Worm (Caenorhabditis elegans) whole organism, late embryonic: ENCODE measurements around the gene C09G12.5.
A peak's percentile ranks its signal among the peaks of the same experiment; 100 is the strongest.

Experiments used
- C08G9.2 ChIP-seq: sonication (generic microtip); optimal IDR thresholded peaks from 2 replicates; lab custom pipeline; 2016; ENCODE audit warnings: mild to moderate bottlenecking, missing genetic modification characterization, moderate library complexity, missing compliant biosample characterization
- C38D4.7 ChIP-seq: fragments of 200-800 bp; sonication (Bioruptor generic); optimal IDR thresholded peaks from 2 replicates; lab custom pipeline; 2018; ENCODE audit warnings: mild to moderate bottlenecking, missing genetic modification characterization, moderate library complexity, missing compliant biosample characterization
- K02D7.2 ChIP-seq: sonication (generic microtip); optimal IDR thresholded peaks from 2 replicates; lab custom pipeline; 2017; ENCODE audit warnings: mild to moderate bottlenecking, missing genetic modification characterization, missing compliant biosample characterization
- Y22D7AL.16 ChIP-seq: sonication (generic microtip); optimal IDR thresholded peaks from 2 replicates; lab custom pipeline; 2016; ENCODE audit warnings: missing genetic modification characterization, missing compliant biosample characterization
- ahr-1 ChIP-seq: sonication (generic microtip); optimal IDR thresholded peaks from 2 replicates; lab custom pipeline; 2016; ENCODE audit warnings: missing genetic modification characterization, missing compliant biosample characterization
- ceh-14 ChIP-seq: sonication (generic microtip); optimal IDR thresholded peaks from 2 replicates; lab custom pipeline; 2016; ENCODE audit warnings: missing genotype, missing genetic modification characterization, missing compliant biosample characterization
- ceh-19 ChIP-seq: fragments of 200-800 bp; sonication (Bioruptor generic); optimal IDR thresholded peaks from 2 replicates; lab custom pipeline; 2018; ENCODE audit warnings: mild to moderate bottlenecking, missing genetic modification characterization, missing compliant biosample characterization
- ceh-2 ChIP-seq: sonication (generic microtip); optimal IDR thresholded peaks from 2 replicates; lab custom pipeline; 2016; ENCODE audit warnings: missing genotype, missing genetic modification characterization, missing compliant biosample characterization
- ceh-30 ChIP-seq: fragments of 150-350 bp; optimal IDR thresholded peaks from 2 replicates; lab custom pipeline; 2014; ENCODE audit warnings: missing biosample characterization, missing genetic modification characterization
- ceh-31 ChIP-seq: sonication (generic microtip); optimal IDR thresholded peaks from 2 replicates; lab custom pipeline; 2016; ENCODE audit warnings: missing genetic modification characterization, missing compliant biosample characterization
- ceh-34 ChIP-seq: sonication (generic microtip); optimal IDR thresholded peaks from 2 replicates; lab custom pipeline; 2016; ENCODE audit warnings: mild to moderate bottlenecking, missing genetic modification characterization, missing compliant biosample characterization
- ceh-48 ChIP-seq: sonication (generic microtip); optimal IDR thresholded peaks from 2 replicates; lab custom pipeline; 2016; ENCODE audit warnings: missing genetic modification characterization, inconsistent platforms, missing compliant biosample characterization
- ceh-6 ChIP-seq: fragments of 200-800 bp; sonication (Bioruptor generic); optimal IDR thresholded peaks from 2 replicates; lab custom pipeline; 2018; ENCODE audit warnings: mild to moderate bottlenecking, missing genetic modification characterization, missing compliant biosample characterization
- ceh-9 ChIP-seq: sonication (generic microtip); optimal IDR thresholded peaks from 2 replicates; lab custom pipeline; 2016; ENCODE audit warnings: mild to moderate bottlenecking, missing genetic modification characterization, inconsistent platforms, missing compliant biosample characterization
- che-1 ChIP-seq: sonication (generic microtip); optimal IDR thresholded peaks from 2 replicates; lab custom pipeline; 2016; ENCODE audit warnings: mild to moderate bottlenecking, missing genetic modification characterization, missing compliant biosample characterization
- dmd-4 ChIP-seq: sonication (generic microtip); optimal IDR thresholded peaks from 2 replicates; lab custom pipeline; 2016; ENCODE audit warnings: borderline replicate concordance, missing genetic modification characterization, missing compliant biosample characterization
- dve-1 ChIP-seq: sonication (generic microtip); optimal IDR thresholded peaks from 2 replicates; lab custom pipeline; 2017; ENCODE audit warnings: antibody characterized with exemption, mild to moderate bottlenecking, missing genetic modification characterization, missing compliant biosample characterization
- elt-2 ChIP-seq: sonication (generic microtip); optimal IDR thresholded peaks from 2 replicates; lab custom pipeline; 2016; ENCODE audit warnings: missing genetic modification reagents, missing genetic modification characterization, missing compliant biosample characterization
- ets-4 ChIP-seq: sonication (generic microtip); optimal IDR thresholded peaks from 2 replicates; lab custom pipeline; 2016; ENCODE audit warnings: missing genetic modification characterization, missing compliant biosample characterization
- fax-1 ChIP-seq: sonication (generic microtip); optimal IDR thresholded peaks from 2 replicates; lab custom pipeline; 2016; ENCODE audit warnings: missing genotype, missing genetic modification characterization, missing compliant biosample characterization
- fkh-10 ChIP-seq: fragments of 150-350 bp; optimal IDR thresholded peaks from 2 replicates; lab custom pipeline; 2014; ENCODE audit warnings: missing biosample characterization, missing genetic modification reagents, missing genetic modification characterization
- fkh-6 ChIP-seq: sonication (generic microtip); optimal IDR thresholded peaks from 2 replicates; lab custom pipeline; 2016; ENCODE audit warnings: missing genetic modification characterization, missing compliant biosample characterization
- hlh-13 ChIP-seq: fragments of 200-800 bp; sonication (Bioruptor generic); optimal IDR thresholded peaks from 2 replicates; lab custom pipeline; 2018; ENCODE audit warnings: mild to moderate bottlenecking, missing genetic modification characterization, missing compliant biosample characterization
- hlh-6 ChIP-seq: sonication (generic microtip); optimal IDR thresholded peaks from 2 replicates; lab custom pipeline; 2016; ENCODE audit warnings: missing genotype, missing genetic modification characterization, missing compliant biosample characterization
- lim-6 ChIP-seq: sonication (generic microtip); optimal IDR thresholded peaks from 2 replicates; lab custom pipeline; 2016; ENCODE audit warnings: missing genetic modification characterization, missing compliant biosample characterization
- nhr-11 ChIP-seq: fragments of 150-350 bp; optimal IDR thresholded peaks from 2 replicates; lab custom pipeline; 2014; ENCODE audit warnings: missing biosample characterization, missing genetic modification characterization
- npax-4 ChIP-seq: sonication (generic microtip); optimal IDR thresholded peaks from 2 replicates; lab custom pipeline; 2016; ENCODE audit warnings: missing genetic modification characterization, missing compliant biosample characterization
- odd-2 ChIP-seq: sonication (generic microtip); optimal IDR thresholded peaks from 2 replicates; lab custom pipeline; 2017; ENCODE audit warnings: antibody characterized with exemption, mild to moderate bottlenecking, missing genetic modification characterization, missing compliant biosample characterization
- pat-9 ChIP-seq: fragments of 200-800 bp; sonication (Bioruptor generic); optimal IDR thresholded peaks from 2 replicates; lab custom pipeline; 2018; ENCODE audit warnings: mild to moderate bottlenecking, missing genetic modification characterization, moderate library complexity, missing compliant biosample characterization
- pax-1 ChIP-seq: fragments of 150-350 bp; optimal IDR thresholded peaks from 2 replicates; lab custom pipeline; 2014; ENCODE audit warnings: missing biosample characterization, missing genetic modification characterization
- pha-4 ChIP-seq: fragments of 150-350 bp; optimal IDR thresholded peaks from 2 replicates; lab custom pipeline; 2018; ENCODE audit warnings: missing biosample characterization, missing genetic modification reagents, missing genetic modification characterization
- sdc-2 ChIP-seq: sonication (generic microtip); optimal IDR thresholded peaks from 2 replicates; lab custom pipeline; 2016; ENCODE audit warnings: missing genotype, missing genetic modification characterization, missing compliant biosample characterization
- sox-4 ChIP-seq: sonication (generic microtip); optimal IDR thresholded peaks from 2 replicates; lab custom pipeline; 2017; ENCODE audit warnings: mild to moderate bottlenecking, missing genetic modification characterization, inconsistent platforms, missing compliant biosample characterization
- syd-9 ChIP-seq: sonication (generic microtip); optimal IDR thresholded peaks from 2 replicates; lab custom pipeline; 2016; ENCODE audit warnings: mild to moderate bottlenecking, missing genetic modification characterization, moderate library complexity, missing compliant biosample characterization
- tbx-7 ChIP-seq: sonication (generic microtip); optimal IDR thresholded peaks from 2 replicates; lab custom pipeline; 2016; ENCODE audit warnings: missing genotype, missing genetic modification characterization, missing compliant biosample characterization
- ttx-3 ChIP-seq: sonication (generic microtip); optimal IDR thresholded peaks from 2 replicates; lab custom pipeline; 2016; ENCODE audit warnings: missing genetic modification reagents, missing genetic modification characterization, missing compliant biosample characterization
- unc-55 ChIP-seq: sonication (generic microtip); optimal IDR thresholded peaks from 2 replicates; lab custom pipeline; 2017; ENCODE audit warnings: missing biosample characterization, missing genetic modification reagents, missing genetic modification characterization
- unc-86 ChIP-seq: sonication (generic microtip); optimal IDR thresholded peaks from 2 replicates; lab custom pipeline; 2016; ENCODE audit warnings: missing genetic modification characterization, missing compliant biosample characterization

C09G12.5 gene

ce11 chrIV:3452516-3452915 is 26.6 kb upstream of the C09G12.5 start:
- TF ChIP-seq che-1 (no peak), fax-1 (tag; lab: Kevin White, UChicago) (no peak), dmd-4 (tag; lab: Kevin White, UChicago) (no peak), ets-4 (no peak), sox-4 (tag; lab: Kevin White, UChicago) (no peak), ahr-1 (no peak), ceh-19 (GFP tag; lab: Kevin White, UChicago) (no peak)

ce11 chrIV:3453346-3453745 is 25.8 kb upstream of the C09G12.5 start, which contains the start of gene srz-23:
TSS of gene srz-23 (plus strand) at chrIV:3453608.
- TF ChIP-seq ceh-34 (no peak), unc-55 (no peak), Y22D7AL.16 (tag; lab: Kevin White, UChicago) (no peak), dve-1 (tag; lab: Kevin White, UChicago) (no peak), ets-4 (no peak), hlh-13 (no peak), hlh-6 (no peak), ceh-31 (tag; lab: Kevin White, UChicago) (no peak), ceh-14 (no peak), ceh-6 (no peak), pat-9 (tag; lab: Kevin White, UChicago) (no peak), fkh-10 (GFP tag; lab: Kevin White, UChicago) (no peak), npax-4 (tag; lab: Kevin White, UChicago) (no peak), ceh-2 (tag; lab: Kevin White, UChicago) (no peak), C08G9.2 (tag; lab: Kevin White, UChicago) (no peak), K02D7.2 (tag; lab: Kevin White, UChicago) (no peak)
- TF ChIP-seq, all 69 proteins: peak for 0

ce11 chrIV:3455437-3455836 is 23.7 kb upstream of the C09G12.5 start:
- peak; percentile 100 for TF ChIP-seq dve-1 (tag; lab: Kevin White, UChicago)

- TF ChIP-seq C08G9.2 (tag; lab: Kevin White, UChicago) (no peak), hlh-13 (no peak), elt-2 (no peak), ceh-6 (no peak), unc-55 (no peak), fkh-6 (tag; lab: Kevin White, UChicago) (no peak), ceh-30 (tag; lab: Kevin White, UChicago) (no peak), tbx-7 (no peak), ceh-48 (tag; lab: Kevin White, UChicago) (no peak)
These were observed 15.9 kb upstream of the C09G12.5 start, which contains the start of gene F58E2.4 for ce11 chrIV:3463254-3463653. TSS of gene F58E2.4 (plus strand) at chrIV:3463387.

ce11 chrIV:3467128-3467527 is 12.0 kb upstream of the C09G12.5 start, which contains the start of gene F58E2.3:
TSS of gene F58E2.3 (plus strand) at chrIV:3467428.
- no peak for TF ChIP-seq ceh-6
- TF ChIP-seq ttx-3 (tag; lab: Kevin White, UChicago) = no peak
- TF ChIP-seq ceh-9 (tag; lab: Kevin White, UChicago) = no peak
- no peak for TF ChIP-seq syd-9 (tag; lab: Kevin White, UChicago)
- TF ChIP-seq ceh-30 (tag; lab: Kevin White, UChicago) = no peak
- no peak for TF ChIP-seq unc-86 (tag; lab: Kevin White, UChicago)
- no peak for TF ChIP-seq C08G9.2 (tag; lab: Kevin White, UChicago)
- TF ChIP-seq sdc-2 (tag; lab: Kevin White, UChicago) = no peak
- no peak for TF ChIP-seq pax-1 (tag; lab: Kevin White, UChicago)
- no peak for TF ChIP-seq pha-4
- no peak for TF ChIP-seq ceh-31 (tag; lab: Kevin White, UChicago)
- no peak for TF ChIP-seq C38D4.7 (GFP tag; lab: Kevin White, UChicago)
- no peak for TF ChIP-seq nhr-11 (tag; lab: Kevin White, UChicago)
- TF ChIP-seq fkh-6 (tag; lab: Kevin White, UChicago) = no peak
- no peak for TF ChIP-seq lim-6 (tag; lab: Kevin White, UChicago)
- TF ChIP-seq odd-2 (tag; lab: Kevin White, UChicago) = no peak
- no peak for TF ChIP-seq dmd-4 (tag; lab: Kevin White, UChicago)
